Worm (Caenorhabditis elegans) whole organism, early embryonic: ENCODE data around the gene ctr-9.

Experiments used
- B0310.2 ChIP-seq: sonication (generic microtip); optimal IDR thresholded peaks from 2 replicates; lab custom pipeline; 2016; ENCODE audit warnings: mild to moderate bottlenecking, missing genetic modification characterization, missing compliant biosample characterization
- F13C5.2 ChIP-seq: sonication (generic microtip); optimal IDR thresholded peaks from 2 replicates; lab custom pipeline; 2017; ENCODE audit warnings: mild to moderate bottlenecking, missing genetic modification characterization, inconsistent platforms, missing compliant biosample characterization
- aly-1 ChIP-seq: sonication (generic microtip); optimal IDR thresholded peaks from 2 replicates; lab custom pipeline; 2016; ENCODE audit warnings: missing genetic modification characterization, missing compliant biosample characterization
- ama-1 ChIP-seq: fragments of 150-350 bp; optimal IDR thresholded peaks from 2 replicates; lab custom pipeline; 2014
- ceh-13 ChIP-seq: fragments of 200-800 bp; sonication (Bioruptor generic); optimal IDR thresholded peaks from 2 replicates; lab custom pipeline; 2018; ENCODE audit warnings: mild to moderate bottlenecking, missing genetic modification characterization, missing compliant biosample characterization
- ceh-36 ChIP-seq: sonication (generic microtip); optimal IDR thresholded peaks from 2 replicates; lab custom pipeline; 2016; ENCODE audit warnings: missing genetic modification characterization, inconsistent platforms, missing compliant biosample characterization
- ets-7 ChIP-seq: sonication (generic microtip); optimal IDR thresholded peaks from 2 replicates; lab custom pipeline; 2016; ENCODE audit warnings: missing genotype, missing genetic modification characterization, missing compliant biosample characterization
- flt-1 ChIP-seq: fragments of 200-800 bp; sonication (Bioruptor generic); IDR thresholded peaks from 2 replicates; pipeline ENCODE4 v1.3.6; 2022; ENCODE audit warnings: missing genetic modification characterization, missing compliant biosample characterization
- hmbx-1 ChIP-seq: sonication (generic microtip); optimal IDR thresholded peaks from 2 replicates; lab custom pipeline; 2016; ENCODE audit warnings: mild to moderate bottlenecking, missing genetic modification characterization, missing compliant biosample characterization
- hmg-4 ChIP-seq: fragments of 200-800 bp; sonication (Bioruptor generic); optimal IDR thresholded peaks from 2 replicates; lab custom pipeline; 2018; ENCODE audit warnings: mild to moderate bottlenecking, missing genetic modification characterization, missing compliant biosample characterization
- hnd-1 ChIP-seq: sonication (generic microtip); optimal IDR thresholded peaks from 2 replicates; lab custom pipeline; 2016; ENCODE audit warnings: missing genetic modification characterization, missing compliant biosample characterization
- pes-1 ChIP-seq: fragments of 200-800 bp; sonication (Bioruptor generic); IDR thresholded peaks from 2 replicates; pipeline ENCODE4 v1.3.6; 2022; ENCODE audit warnings: missing genetic modification reagents, missing genetic modification characterization, missing compliant biosample characterization
- scrt-1 ChIP-seq: fragments of 200-800 bp; sonication (Bioruptor generic); IDR thresholded peaks from 2 replicates; pipeline ENCODE4 v1.3.6; 2022; ENCODE audit warnings: missing genetic modification characterization, missing compliant biosample characterization
- sea-1 ChIP-seq: fragments of 200-800 bp; sonication (Bioruptor generic); conservative IDR thresholded peaks from 2 replicates; pipeline ENCODE4 v1.3.6; 2022; ENCODE audit warnings: missing genetic modification characterization, missing compliant biosample characterization
- tbx-11 ChIP-seq: fragments of 200-800 bp; sonication (Bioruptor generic); IDR thresholded peaks from 2 replicates; pipeline ENCODE4 v1.3.6; 2022; ENCODE audit warnings: missing genetic modification characterization, missing compliant biosample characterization
- tbx-37 ChIP-seq: fragments of 200-800 bp; sonication (Bioruptor generic); conservative IDR thresholded peaks from 2 replicates; pipeline ENCODE4 v1.3.6; 2022; ENCODE audit warnings: missing genetic modification reagents, missing genetic modification characterization, missing compliant biosample characterization
- tra-4 ChIP-seq: sonication (generic microtip); optimal IDR thresholded peaks from 2 replicates; lab custom pipeline; 2017; ENCODE audit warnings: missing genetic modification characterization, missing compliant biosample characterization

ctr-9 gene

DNA sequence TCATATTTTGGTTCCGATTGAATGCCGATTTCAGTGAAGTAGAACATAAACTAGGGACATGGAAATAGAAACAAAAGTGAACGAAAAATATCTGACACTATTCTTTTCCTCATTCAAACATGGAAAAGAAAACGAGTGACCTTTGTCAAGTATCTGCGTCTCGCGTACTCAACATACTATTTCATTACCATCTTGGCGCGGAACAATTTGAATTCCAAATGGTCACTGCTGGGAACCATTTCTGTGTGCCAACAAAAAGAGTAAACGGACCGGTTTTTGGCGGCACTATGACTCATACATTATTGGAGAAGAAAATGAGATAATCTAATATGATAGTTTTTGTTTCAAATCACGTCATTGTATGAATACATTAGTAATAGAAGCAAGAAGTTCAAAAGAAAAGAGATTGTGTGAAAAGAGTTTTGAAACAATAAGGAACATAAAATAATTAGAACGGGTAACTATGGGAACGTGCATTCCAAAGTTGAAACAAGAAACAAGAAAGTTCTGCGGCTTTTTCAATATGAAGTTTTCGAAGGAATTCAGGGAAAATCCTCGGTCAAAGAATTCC, 8.7 kb upstream of the ctr-9 start:
- TF ChIP-seq tbx-11 (no peak), scrt-1 (no peak), hnd-1 (no peak), tbx-37 (GFP tag; lab: Robert Waterston, UW) (no peak), pes-1 (no peak), hmg-4 (GFP tag; lab: Kevin White, UChicago) (no peak), hmbx-1 (no peak), aly-1 (tag; lab: Kevin White, UChicago) (no peak), B0310.2 (no peak), sea-1 (GFP tag; lab: Robert Waterston, UW) (no peak), F13C5.2 (tag; lab: Kevin White, UChicago) (no peak), flt-1 (GFP tag; lab: Robert Waterston, UW) (no peak), ets-7 (no peak), ceh-36 (tag; lab: Kevin White, UChicago) (no peak), ama-1 (lab: Kevin White, UChicago) (no peak), tra-4 (no peak), ceh-13 (GFP tag; lab: Kevin White, UChicago) (no peak)

DNA sequence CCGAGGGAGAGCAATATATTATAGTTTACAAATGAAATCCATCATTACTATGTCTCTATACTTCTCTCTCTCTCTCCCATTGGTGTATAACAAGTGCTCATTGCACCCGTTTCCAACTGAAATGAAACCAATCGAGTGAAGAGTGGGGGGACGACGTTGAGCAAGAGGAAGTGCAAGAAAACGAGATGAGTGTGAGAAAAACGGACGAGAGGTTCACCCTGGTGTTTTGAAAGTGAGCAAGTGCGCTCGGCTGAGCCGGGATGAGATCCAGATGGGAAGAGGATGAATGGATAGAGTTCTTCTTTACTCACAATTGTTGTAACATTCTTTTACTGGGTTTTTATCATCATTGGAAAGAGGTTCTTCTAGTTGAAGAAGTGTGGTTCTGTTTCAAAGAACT, 7.5 kb upstream of the ctr-9 start:
- TF ChIP-seq scrt-1 (no peak), B0310.2 (no peak), hnd-1 (no peak), pes-1 (no peak)

DNA sequence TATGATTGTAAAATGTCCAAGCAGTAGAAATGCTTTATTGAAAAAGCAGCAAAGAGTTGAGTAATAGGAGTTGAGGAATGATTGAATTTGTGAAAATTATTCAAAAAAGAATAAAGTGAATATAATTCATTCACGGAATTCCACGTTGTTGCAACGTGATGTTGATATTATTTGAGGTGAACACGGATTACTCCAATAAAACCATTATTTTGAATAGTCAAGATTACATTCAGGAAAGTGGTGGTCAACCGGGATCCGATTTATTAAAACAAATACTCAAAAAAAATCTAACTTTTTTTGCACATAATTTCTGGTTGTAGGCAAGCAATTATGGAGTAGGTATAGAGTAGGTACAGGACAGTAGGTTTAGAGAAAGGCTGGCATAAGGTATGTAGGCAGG, 5.8 kb upstream of the ctr-9 start, which contains the start of gene bre-3:
Gene bre-3, minus strand, starts transcription at position 101 of the 400 bp plus-strand sequence.
- TF ChIP-seq hnd-1 (no peak), B0310.2 (no peak), hmbx-1 (no peak)

DNA sequence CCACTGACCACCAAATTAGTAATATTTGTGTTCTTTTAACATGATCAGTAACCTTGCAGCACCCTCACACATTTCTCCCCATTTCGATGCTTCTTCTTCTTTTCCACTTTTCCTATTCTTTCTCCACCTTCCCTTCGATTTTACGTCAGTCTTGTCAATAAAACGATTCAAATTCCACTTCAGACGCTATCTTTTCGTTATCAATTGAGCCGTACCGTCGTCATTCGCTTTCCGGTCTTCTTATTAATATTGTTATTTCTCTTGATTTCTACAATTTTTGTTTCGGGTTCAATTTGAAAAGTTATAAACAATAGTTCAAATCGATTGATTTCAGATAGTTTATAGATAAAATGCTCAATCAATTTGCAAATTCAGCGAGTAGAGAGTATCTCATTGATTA, 3.7 kb upstream of the ctr-9 start:
- TF ChIP-seq tbx-37 (GFP tag; lab: Robert Waterston, UW), result no peak
- TF ChIP-seq ceh-36 (tag; lab: Kevin White, UChicago), result no peak

DNA sequence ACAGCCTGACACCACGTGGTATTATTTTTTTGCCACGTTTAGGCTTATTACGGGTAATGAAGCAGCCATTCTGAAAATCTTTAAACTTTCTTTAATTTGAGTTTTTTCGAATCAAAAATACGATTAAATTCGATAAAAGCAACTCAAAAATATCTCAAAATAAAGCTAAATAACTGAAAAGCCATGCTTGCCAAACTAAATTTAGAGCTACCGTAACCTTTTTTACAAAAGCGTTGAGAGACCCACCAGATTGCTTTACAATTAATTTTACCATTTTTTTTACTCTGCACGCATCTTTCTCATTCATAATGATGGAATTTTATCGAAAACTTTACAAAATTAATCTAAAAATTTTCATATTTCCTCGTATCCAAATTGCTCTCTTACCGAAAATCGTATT, 3.2 kb upstream of the ctr-9 start:
- no peak for TF ChIP-seq ama-1 (lab: Kevin White, UChicago)

DNA sequence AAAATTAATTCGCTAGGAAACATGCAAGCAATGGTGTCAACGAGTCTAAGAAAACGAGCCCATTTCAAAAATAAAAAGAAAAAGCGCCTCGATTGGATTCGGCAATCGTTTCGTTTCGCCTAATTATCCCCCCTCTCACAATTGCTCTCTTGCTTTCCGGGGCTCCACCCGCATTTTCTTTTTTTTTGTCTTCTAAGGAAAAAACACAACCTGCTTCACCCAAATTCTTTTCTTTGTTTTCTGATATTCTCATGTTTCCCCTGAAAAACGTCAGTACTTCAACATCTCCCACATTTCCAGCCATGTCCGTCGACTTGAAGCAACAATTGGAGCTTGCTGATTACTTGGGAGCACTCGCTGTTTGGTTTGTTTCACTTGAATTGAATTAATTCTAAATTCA, 2.8 kb upstream of the ctr-9 start, which contains the start of gene nlp-36:
Gene nlp-36, plus strand, starts transcription at position 301 of the 400 bp plus-strand sequence.
- TF ChIP-seq tra-4 (no peak), tbx-37 (GFP tag; lab: Robert Waterston, UW) (no peak), hnd-1 (no peak), tbx-11 (no peak), hmbx-1 (no peak), F13C5.2 (tag; lab: Kevin White, UChicago) (no peak), sea-1 (GFP tag; lab: Robert Waterston, UW) (no peak), flt-1 (GFP tag; lab: Robert Waterston, UW) (no peak), ceh-13 (GFP tag; lab: Kevin White, UChicago) (no peak)

DNA sequence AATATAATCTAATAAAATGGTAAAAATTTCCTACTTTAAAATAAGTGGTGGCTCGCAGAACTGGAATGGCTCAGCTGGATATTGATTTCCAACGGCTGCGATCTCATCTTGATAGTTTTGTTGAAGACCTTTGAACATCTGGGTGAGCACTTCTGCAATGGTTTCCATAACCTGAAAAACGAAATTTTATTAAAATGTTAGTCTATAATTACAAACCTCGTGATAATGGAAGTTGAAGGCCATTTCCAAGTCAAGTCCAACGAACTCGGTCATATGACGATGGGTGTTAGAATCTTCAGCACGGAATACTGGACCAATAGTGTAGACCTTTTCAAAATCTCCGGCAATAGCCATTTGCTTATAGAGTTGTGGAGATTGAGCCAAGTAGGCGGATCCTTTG, 1.4 kb upstream of the ctr-9 start:
- TF ChIP-seq sea-1 (GFP tag; lab: Robert Waterston, UW) (no peak), tbx-11 (no peak), ceh-36 (tag; lab: Kevin White, UChicago) (no peak), pes-1 (no peak), scrt-1 (no peak), F13C5.2 (tag; lab: Kevin White, UChicago) (no peak), hmbx-1 (no peak), tra-4 (no peak), aly-1 (tag; lab: Kevin White, UChicago) (no peak), ceh-13 (GFP tag; lab: Kevin White, UChicago) (no peak), ama-1 (lab: Kevin White, UChicago) (no peak), hmg-4 (GFP tag; lab: Kevin White, UChicago) (no peak), flt-1 (GFP tag; lab: Robert Waterston, UW) (no peak), B0310.2 (no peak), ets-7 (no peak), tbx-37 (GFP tag; lab: Robert Waterston, UW) (no peak), hnd-1 (no peak)

DNA sequence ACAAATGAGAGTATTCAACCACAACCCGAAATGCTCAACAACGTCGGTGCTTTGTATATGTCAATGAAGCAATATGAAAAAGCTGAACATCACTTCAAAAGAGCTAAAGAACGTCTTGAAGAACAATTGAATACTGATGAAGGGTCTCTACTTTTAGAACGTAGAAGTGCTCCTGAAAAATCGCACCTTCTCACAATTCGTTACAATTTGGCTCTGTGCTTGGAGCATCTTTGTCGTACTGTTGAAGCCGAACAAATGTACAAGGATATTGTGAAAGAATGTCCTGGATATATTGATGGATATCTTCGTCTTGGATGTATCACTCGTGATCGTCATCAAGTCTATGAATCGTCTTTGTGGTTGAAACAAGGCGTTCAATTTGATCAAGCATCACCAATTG, 3.0 kb downstream of the ctr-9 start:
- TF ChIP-seq hmbx-1 (no peak), ceh-13 (GFP tag; lab: Kevin White, UChicago) (no peak), pes-1 (no peak), scrt-1 (no peak), B0310.2 (no peak)

DNA sequence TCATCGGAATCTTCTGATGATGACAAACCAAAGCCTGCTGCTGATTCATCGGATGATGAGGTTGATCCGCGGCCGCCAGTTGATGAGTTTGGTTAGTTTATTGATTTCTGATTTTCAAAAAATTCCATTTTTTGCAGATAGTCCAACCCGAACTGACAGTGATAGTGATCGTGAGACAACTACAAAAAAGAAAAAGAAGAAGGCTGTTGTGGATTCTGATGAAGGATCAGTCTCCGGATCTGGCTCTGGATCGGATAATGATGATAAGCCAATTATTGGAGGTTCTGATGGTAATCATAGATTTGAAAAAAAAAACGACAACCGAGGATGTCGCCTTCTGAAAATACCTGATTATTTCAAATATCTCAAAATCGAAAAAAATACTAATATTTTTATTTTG, 4.9 kb downstream of the ctr-9 start:
- TF ChIP-seq ets-7 (no peak), B0310.2 (no peak), ama-1 (lab: Kevin White, UChicago) (no peak), pes-1 (no peak), ceh-13 (GFP tag; lab: Kevin White, UChicago) (no peak), sea-1 (GFP tag; lab: Robert Waterston, UW) (no peak), hmbx-1 (no peak), hnd-1 (no peak), scrt-1 (no peak), hmg-4 (GFP tag; lab: Kevin White, UChicago) (no peak), tbx-11 (no peak), ceh-36 (tag; lab: Kevin White, UChicago) (no peak), tra-4 (no peak), tbx-37 (GFP tag; lab: Robert Waterston, UW) (no peak)
